Worm (Caenorhabditis elegans) whole organism, young adult: Measurements from ENCODE around the gene dgk-5.

Experiments used
- ama-1 ChIP-seq, 3 experiments: fragments of 150-350 bp in 1 of 3; sonication (generic microtip) in 2 of 3; optimal IDR thresholded peaks; 2 replicates each; lab custom pipeline; 2014 to 2018; ENCODE audit warnings: missing biosample characterization in 2 of 3, missing genetic modification characterization in 2 of 3, missing genetic modification reagents in 2 of 3
- bed-1 ChIP-seq: fragments of 200-800 bp; sonication (Bioruptor generic); IDR thresholded peaks from 2 replicates; pipeline ENCODE4 v1.3.6; 2022; ENCODE audit warnings: missing genetic modification reagents, missing genetic modification characterization, missing compliant biosample characterization
- cebp-1 ChIP-seq, 2 experiments: fragments of 200-800 bp in 1 of 2; sonication (Bioruptor generic) in 1 of 2; sonication (generic microtip) in 1 of 2; IDR thresholded peaks in 1 of 2; optimal IDR thresholded peaks in 1 of 2; 2 replicates each; pipeline versions ENCODE4 v1.3.6 to Lab custom; 2017 to 2022; ENCODE audit warnings: missing compliant biosample characterization in 2 of 2, missing genetic modification characterization in 2 of 2, mild to moderate bottlenecking in 1 of 2, missing genetic modification reagents in 1 of 2, moderate library complexity in 1 of 2
- dox-1 ChIP-seq: fragments of 200-800 bp; sonication (Bioruptor generic); IDR thresholded peaks from 2 replicates; pipeline ENCODE4 v1.3.6; 2022; ENCODE audit warnings: missing genetic modification reagents, missing genetic modification characterization, missing compliant biosample characterization
- let-526 ChIP-seq: fragments of 200-800 bp; sonication (Bioruptor generic); IDR thresholded peaks from 2 replicates; pipeline ENCODE4 v1.3.6; 2022; ENCODE audit warnings: missing genetic modification reagents, missing genetic modification characterization, missing compliant biosample characterization
- madf-10 ChIP-seq: sonication (generic microtip); optimal IDR thresholded peaks from 2 replicates; lab custom pipeline; 2016; ENCODE audit warnings: mild to moderate bottlenecking, missing genetic modification characterization, missing compliant biosample characterization
- pbrm-1 ChIP-seq: fragments of 200-800 bp; sonication (Bioruptor generic); IDR thresholded peaks from 2 replicates; pipeline ENCODE4 v1.3.6; 2022; ENCODE audit warnings: missing genetic modification reagents, missing genetic modification characterization, missing compliant biosample characterization
- rpc-1 ChIP-seq, 2 experiments: fragments of 150-350 bp in 1 of 2; sonication (generic microtip) in 1 of 2; optimal IDR thresholded peaks; 2 replicates each; lab custom pipeline; 2014 to 2018; ENCODE audit warnings: missing biosample characterization in 1 of 2, missing genetic modification characterization in 1 of 2, missing genetic modification reagents in 1 of 2, missing genotype in 1 of 2
- zfh-2 ChIP-seq: fragments of 200-800 bp; sonication (Bioruptor generic); conservative IDR thresholded peaks from 2 replicates; pipeline ENCODE4 v1.3.6; 2022; ENCODE audit warnings: missing genetic modification reagents, missing genetic modification characterization, missing compliant biosample characterization
- ztf-22 ChIP-seq: fragments of 200-800 bp; sonication (Bioruptor generic); optimal IDR thresholded peaks from 2 replicates; lab custom pipeline; 2018; ENCODE audit warnings: mild to moderate bottlenecking, missing genetic modification characterization, moderate library complexity, missing compliant biosample characterization

- TF ChIP-seq let-526 (GFP tag; lab: Robert Waterston, UW) (no peak), ama-1 (optimal IDR thresholded peaks at IDR 0.05; lab: Kevin White, UChicago) (no peak), ama-1 (GFP tag; optimal IDR thresholded peaks at IDR 0.05; lab: Kevin White, UChicago) (no peak), cebp-1 (GFP tag; IDR thresholded peaks at IDR 0.05; lab: Robert Waterston, UW) (no peak), cebp-1 (tag; optimal IDR thresholded peaks at IDR 0.05; lab: Kevin White, UChicago) (no peak), madf-10 (tag; lab: Kevin White, UChicago) (no peak), pbrm-1 (GFP tag; lab: Robert Waterston, UW) (no peak), dox-1 (GFP tag; lab: Robert Waterston, UW) (no peak), rpc-1 (optimal IDR thresholded peaks at IDR 0.05; lab: Kevin White, UChicago) (no peak), rpc-1 (tag; optimal IDR thresholded peaks at IDR 0.05; lab: Kevin White, UChicago) (no peak), zfh-2 (no peak), ztf-22 (GFP tag; lab: Kevin White, UChicago) (no peak), bed-1 (GFP tag; lab: Robert Waterston, UW) (no peak)
Measured at ce11 chrII:6436845-6437244, 34.0 kb downstream of the dgk-5 start.
